Fruit fly (Drosophila melanogaster): ENCODE data around the gene shps.

shps gene

dm6 chr3R:24295556-24296465 lies 16.4 kb downstream of the shps start (continued):
- TF ChIP-seq CG14667 (GFP tag; IDR thresholded peaks at IDR 0.05): peak; percentile 69
- TF ChIP-seq sisA (GFP tag; IDR thresholded peaks at IDR 0.05): peak; percentile 67
- TF ChIP-seq Fer2 (tag; optimal IDR thresholded peaks at IDR 0.05): peak; percentile 56
- peak; percentile 19 for TF ChIP-seq disco-r (GFP tag; optimal IDR thresholded peaks at IDR 0.05)
- TF ChIP-seq Lpt (GFP tag; optimal IDR thresholded peaks at IDR 0.05): no peak
- TF ChIP-seq CG7745 (tag; optimal IDR thresholded peaks at IDR 0.05): no peak
- peak; percentile 76 for TF ChIP-seq CG17359 (tag; optimal IDR thresholded peaks at IDR 0.05)
- peak; percentile 30; the same call in 1 of the 2 replicates for TF ChIP-seq Doc2 (GFP tag; IDR thresholded peaks at IDR 0.05)
- TF ChIP-seq pnt (GFP tag; optimal IDR thresholded peaks at IDR 0.05): peak; percentile 69
- TF ChIP-seq Pdp1 (GFP tag; optimal IDR thresholded peaks at IDR 0.05): peak; percentile 73 to 81
- TF ChIP-seq Sox100B (GFP tag; optimal IDR thresholded peaks at IDR 0.05): peak; percentile 49
- peak; percentile 87 for TF ChIP-seq CG7839 (tag; optimal IDR thresholded peaks at IDR 0.05)
- TF ChIP-seq kni (GFP tag; optimal IDR thresholded peaks at IDR 0.05): peak; percentile 38
- peak; percentile 31 for TF ChIP-seq sqz (GFP tag; optimal IDR thresholded peaks at IDR 0.05)
- peak; percentile 79 for TF ChIP-seq CG12219 (GFP tag; optimal IDR thresholded peaks at IDR 0.05)
- peak; percentile 69 for TF ChIP-seq dan (GFP tag; IDR thresholded peaks at IDR 0.05)
- 0 out of 3 replicates have a peak, but pooled peaks have one; percentile 54 for TF ChIP-seq C15 (GFP tag; IDR thresholded peaks at IDR 0.05)
- peak; percentile 67 for TF ChIP-seq CG14710 (tag; optimal IDR thresholded peaks at IDR 0.05)
- TF ChIP-seq slbo (GFP tag; IDR thresholded peaks at IDR 0.05): peak; percentile 87
- TF ChIP-seq CG4328 (GFP tag; optimal IDR thresholded peaks at IDR 0.05): no peak
- TF ChIP-seq CG2129 (GFP tag; IDR thresholded peaks at IDR 0.05; ENCODE audit: partially characterized antibody): no peak
- no peak for TF ChIP-seq Ets97D (GFP tag; optimal IDR thresholded peaks at IDR 0.05)
- peak; percentile 64 for TF ChIP-seq jumu (GFP tag; optimal IDR thresholded peaks at IDR 0.05)
- TF ChIP-seq tna (GFP tag; IDR thresholded peaks at IDR 0.05; ENCODE audit: partially characterized antibody): no peak
- TF ChIP-seq PHDP (tag; optimal IDR thresholded peaks at IDR 0.05): peak; percentile 78
- TF ChIP-seq Oli (tag; optimal IDR thresholded peaks at IDR 0.05): peak; percentile 81
- peak; percentile 59 for TF ChIP-seq pho (GFP tag; optimal IDR thresholded peaks at IDR 0.05)
- no peak for TF ChIP-seq ftz-f1 (GFP tag; optimal IDR thresholded peaks at IDR 0.05)
- no peak for TF ChIP-seq sna (GFP tag; IDR thresholded peaks at IDR 0.05; ENCODE audit: partially characterized antibody)
- peak; percentile 76 for TF ChIP-seq CG1602 (GFP tag; optimal IDR thresholded peaks at IDR 0.05)
- TF ChIP-seq Ada2b (GFP tag; IDR thresholded peaks at IDR 0.05): peak; percentile 87
- TF ChIP-seq sug (tag; optimal IDR thresholded peaks at IDR 0.05): peak; percentile 60
- peak; percentile 64 for TF ChIP-seq kay (GFP tag; optimal IDR thresholded peaks at IDR 0.05)
- TF ChIP-seq CG34376 (GFP tag; optimal IDR thresholded peaks at IDR 0.05): no peak
- TF ChIP-seq run (tag; optimal IDR thresholded peaks at IDR 0.05): peak; percentile 18
- peak; percentile 59 for TF ChIP-seq HmgZ (tag; optimal IDR thresholded peaks at IDR 0.05)
- TF ChIP-seq eve (GFP tag; optimal IDR thresholded peaks at IDR 0.05): peak in 1 of 2 experiments; percentile 82
- TF ChIP-seq tgo (GFP tag; IDR thresholded peaks at IDR 0.05): peak; percentile 82
- peak; percentile 52 for TF ChIP-seq ewg (GFP tag; optimal IDR thresholded peaks at IDR 0.05)
- peak; percentile 79 for TF ChIP-seq gsb-n (tag; optimal IDR thresholded peaks at IDR 0.05)
- peak; percentile 81; the same call in 2 of the 3 replicates for TF ChIP-seq CG11695 (GFP tag; IDR thresholded peaks at IDR 0.05)
- peak; percentile 91 for TF ChIP-seq CG34422 (GFP tag; IDR thresholded peaks at IDR 0.05)
- peak; percentile 12 for TF ChIP-seq CG17802 (tag; optimal IDR thresholded peaks at IDR 0.05)
- peak; percentile 48 for TF ChIP-seq repo (GFP tag; optimal IDR thresholded peaks at IDR 0.05)
- TF ChIP-seq CG8089 (GFP tag; optimal IDR thresholded peaks at IDR 0.05): peak; percentile 55
- peak; percentile 77 for TF ChIP-seq CG13775 (GFP tag; optimal IDR thresholded peaks at IDR 0.05)
- peak; percentile 61; the same call in 1 of the 2 replicates for TF ChIP-seq MBD-R2 (GFP tag; IDR thresholded peaks at IDR 0.05)
- no peak for TF ChIP-seq gt (GFP tag; IDR thresholded peaks at IDR 0.05)

Data from whole organism, embryonic.